Worm (Caenorhabditis elegans) whole organism, midembryonic: Measurements from ENCODE around the gene pkc-3.

Experiments used
- T22C8.4 ChIP-seq: fragments of 200-800 bp; sonication (Bioruptor generic); IDR thresholded peaks from 2 replicates; pipeline ENCODE4 v1.3.6; 2022; ENCODE audit warnings: missing genetic modification characterization, missing compliant biosample characterization
- cog-1 ChIP-seq: sonication (generic microtip); optimal IDR thresholded peaks from 2 replicates; lab custom pipeline; 2016; ENCODE audit warnings: missing genetic modification characterization, missing compliant biosample characterization
- flt-1 ChIP-seq: fragments of 200-800 bp; sonication (Bioruptor generic); IDR thresholded peaks from 2 replicates; pipeline ENCODE4 v1.3.6; 2022; ENCODE audit warnings: missing genetic modification characterization, missing compliant biosample characterization
- klf-2 ChIP-seq: fragments of 200-800 bp; sonication (Bioruptor generic); conservative IDR thresholded peaks from 2 replicates; pipeline ENCODE4 v1.3.6; 2022; ENCODE audit warnings: missing genetic modification reagents, missing genetic modification characterization, missing compliant biosample characterization
- med-1 ChIP-seq: sonication (generic microtip); optimal IDR thresholded peaks from 2 replicates; lab custom pipeline; 2017; ENCODE audit warnings: missing genetic modification characterization, mild to moderate bottlenecking, missing compliant biosample characterization, antibody characterized with exemption, missing genetic modification reagents; ENCODE audit not compliant: insufficient read depth
- ref-1 ChIP-seq: fragments of 200-800 bp; sonication (Bioruptor generic); conservative IDR thresholded peaks from 2 replicates; pipeline ENCODE4 v1.3.6; 2022; ENCODE audit warnings: missing genetic modification reagents, missing genetic modification characterization, missing compliant biosample characterization
- ztf-23 ChIP-seq: fragments of 200-800 bp; sonication (Bioruptor generic); IDR thresholded peaks from 2 replicates; pipeline ENCODE4 v1.3.6; 2022; ENCODE audit warnings: missing genetic modification reagents, missing genetic modification characterization, missing compliant biosample characterization

ce11 chrII:5398779-5399178 is 19.0 kb downstream of the pkc-3 start, which contains the start of gene fbxl-3:
- TF ChIP-seq flt-1 (GFP tag; lab: Robert Waterston, UW) (no peak), ztf-23 (GFP tag; lab: Robert Waterston, UW) (no peak), T22C8.4 (no peak), ref-1 (GFP tag; lab: Robert Waterston, UW) (no peak), med-1 (GFP tag; lab: Kevin White, UChicago) (no peak), cog-1 (no peak), klf-2 (GFP tag; lab: Robert Waterston, UW) (no peak)
